Worm (Caenorhabditis elegans) whole organism, L1 larva: ENCODE data around the gene pyp-1.
A peak's percentile ranks its signal among the peaks of the same experiment; 100 is the strongest.

ENCODE experiments used
- C34B4.2 ChIP-seq: sonication (generic microtip); optimal IDR thresholded peaks from 2 replicates; lab custom pipeline; 2017; ENCODE audit warnings: mild to moderate bottlenecking, missing genetic modification characterization, missing compliant biosample characterization
- F16B12.6 ChIP-seq: fragments of 150-350 bp; optimal IDR thresholded peaks from 2 replicates; lab custom pipeline; 2014; ENCODE audit warnings: missing biosample characterization, missing genetic modification characterization
- aly-2 ChIP-seq: fragments of 150-350 bp; optimal IDR thresholded peaks from 2 replicates; lab custom pipeline; 2014; ENCODE audit warnings: missing biosample characterization, missing genetic modification characterization
- ama-1 ChIP-seq: fragments of 150-350 bp; optimal IDR thresholded peaks from 2 replicates; lab custom pipeline; 2014
- blmp-1 ChIP-seq: fragments of 150-350 bp; optimal IDR thresholded peaks from 2 replicates; lab custom pipeline; 2014; ENCODE audit warnings: missing biosample characterization, missing genetic modification characterization
- ceh-88 ChIP-seq: fragments of 200-800 bp; sonication (Bioruptor generic); IDR thresholded peaks from 2 replicates; pipeline ENCODE4 v1.3.6; 2022; ENCODE audit warnings: missing genetic modification characterization, missing compliant biosample characterization
- ceh-90 ChIP-seq: sonication (generic microtip); optimal IDR thresholded peaks from 2 replicates; lab custom pipeline; 2016; ENCODE audit warnings: missing genetic modification characterization, missing compliant biosample characterization
- ces-1 ChIP-seq: fragments of 150-350 bp; optimal IDR thresholded peaks from 2 replicates; lab custom pipeline; 2014; ENCODE audit warnings: missing biosample characterization, missing genetic modification reagents, missing genetic modification characterization
- dpl-1 ChIP-seq, 3 experiments: fragments of 150-350 bp in 2 of 3; sonication (generic microtip) in 1 of 3; optimal IDR thresholded peaks; 2 replicates each; lab custom pipeline; 2014 to 2017; ENCODE audit warnings: missing biosample characterization in 3 of 3, missing genetic modification characterization in 3 of 3, missing genetic modification reagents in 3 of 3
- efl-1 ChIP-seq, 4 experiments: fragments of 150-350 bp; optimal IDR thresholded peaks in 3 of 4; peaks in 1 of 4; 1 replicate in 1 of 4; 2 replicates in 3 of 4; lab custom pipeline; 2014; ENCODE audit warnings: missing biosample characterization in 2 of 4, missing genetic modification characterization in 2 of 4, missing genetic modification reagents in 2 of 4
- efl-3 ChIP-seq: fragments of 200-800 bp; sonication (Bioruptor generic); optimal IDR thresholded peaks from 2 replicates; lab custom pipeline; 2018; ENCODE audit warnings: mild to moderate bottlenecking, missing genetic modification characterization, missing compliant biosample characterization
- egl-13 ChIP-seq: sonication (generic microtip); optimal IDR thresholded peaks from 2 replicates; lab custom pipeline; 2016; ENCODE audit warnings: missing genotype, missing genetic modification reagents, missing genetic modification characterization, missing compliant biosample characterization
- egl-27 ChIP-seq, 2 experiments: fragments of 150-350 bp in 1 of 2; sonication (generic microtip); optimal IDR thresholded peaks; 3 replicates each; lab custom pipeline; 2017 to 2018; ENCODE audit warnings: missing biosample characterization in 2 of 2, missing genetic modification characterization in 2 of 2, missing genetic modification reagents in 2 of 2
- elt-2 ChIP-seq: sonication (generic microtip); optimal IDR thresholded peaks from 2 replicates; lab custom pipeline; 2016; ENCODE audit warnings: missing genetic modification characterization, mild to moderate bottlenecking, inconsistent platforms, missing compliant biosample characterization, missing genetic modification reagents
- fkh-4 ChIP-seq: sonication (generic microtip); optimal IDR thresholded peaks from 2 replicates; lab custom pipeline; 2016; ENCODE audit warnings: missing compliant biosample characterization, missing genetic modification characterization, borderline replicate concordance
- hlh-4 ChIP-seq: sonication (generic microtip); optimal IDR thresholded peaks from 2 replicates; lab custom pipeline; 2016; ENCODE audit warnings: mild to moderate bottlenecking, missing genetic modification characterization, missing compliant biosample characterization
- lin-13 ChIP-seq: fragments of 150-350 bp; optimal IDR thresholded peaks from 2 replicates; lab custom pipeline; 2014; ENCODE audit warnings: missing biosample characterization, missing genetic modification reagents, missing genetic modification characterization
- lin-14 ChIP-seq: fragments of 200-800 bp; sonication (Bioruptor generic); optimal IDR thresholded peaks from 2 replicates; lab custom pipeline; 2018; ENCODE audit warnings: mild to moderate bottlenecking, missing genetic modification characterization, moderate library complexity, missing compliant biosample characterization
- lin-35 ChIP-seq, 2 experiments: fragments of 150-350 bp; optimal IDR thresholded peaks; 2 replicates each; lab custom pipeline; 2014; ENCODE audit warnings: missing biosample characterization in 2 of 2, missing genetic modification characterization in 2 of 2, missing genetic modification reagents in 2 of 2
- lsy-2 ChIP-seq, 2 experiments: fragments of 150-350 bp; optimal IDR thresholded peaks; 2 replicates each; lab custom pipeline; 2014; ENCODE audit warnings: missing biosample characterization in 2 of 2, missing genetic modification characterization in 2 of 2
- mdl-1 ChIP-seq, 2 experiments: fragments of 150-350 bp; optimal IDR thresholded peaks; 2 replicates each; lab custom pipeline; 2014 to 2017; ENCODE audit warnings: missing biosample characterization in 2 of 2, missing genetic modification characterization in 2 of 2, inconsistent platforms in 1 of 2
- mep-1 ChIP-seq: fragments of 150-350 bp; optimal IDR thresholded peaks from 2 replicates; lab custom pipeline; 2014; ENCODE audit warnings: missing biosample characterization, missing genetic modification characterization
- nhr-19 ChIP-seq: fragments of 200-800 bp; sonication (Bioruptor generic); conservative IDR thresholded peaks from 2 replicates; pipeline ENCODE4 v1.3.6; 2022; ENCODE audit warnings: missing genetic modification characterization, missing compliant biosample characterization
- nhr-237 ChIP-seq: fragments of 150-350 bp; optimal IDR thresholded peaks from 2 replicates; lab custom pipeline; 2014; ENCODE audit warnings: missing biosample characterization, missing genetic modification characterization
- nhr-47 ChIP-seq: sonication (generic microtip); optimal IDR thresholded peaks from 2 replicates; lab custom pipeline; 2016; ENCODE audit warnings: mild to moderate bottlenecking, missing genetic modification characterization, moderate library complexity, missing compliant biosample characterization
- nhr-71 ChIP-seq: sonication (generic microtip); optimal IDR thresholded peaks from 2 replicates; lab custom pipeline; 2016; ENCODE audit warnings: mild to moderate bottlenecking, missing genetic modification characterization, moderate library complexity, missing compliant biosample characterization
- pag-3 ChIP-seq: sonication (generic microtip); optimal IDR thresholded peaks from 2 replicates; lab custom pipeline; 2017; ENCODE audit warnings: missing genetic modification characterization, mild to moderate bottlenecking, missing compliant biosample characterization, antibody characterized with exemption, borderline replicate concordance; ENCODE audit not compliant: insufficient read depth
- pax-3 ChIP-seq: fragments of 200-800 bp; sonication (Bioruptor generic); optimal IDR thresholded peaks from 2 replicates; lab custom pipeline; 2018; ENCODE audit warnings: mild to moderate bottlenecking, missing genetic modification characterization, moderate library complexity, missing compliant biosample characterization
- rnt-1 ChIP-seq: sonication (generic microtip); optimal IDR thresholded peaks from 2 replicates; lab custom pipeline; 2016; ENCODE audit warnings: mild to moderate bottlenecking, missing genetic modification characterization, moderate library complexity, missing compliant biosample characterization
- snu-23 ChIP-seq: sonication (generic microtip); optimal IDR thresholded peaks from 2 replicates; lab custom pipeline; 2016; ENCODE audit warnings: missing genetic modification characterization, missing compliant biosample characterization
- sox-4 ChIP-seq: sonication (generic microtip); optimal IDR thresholded peaks from 2 replicates; lab custom pipeline; 2016; ENCODE audit warnings: missing genetic modification characterization, missing compliant biosample characterization
- sptf-1 ChIP-seq: fragments of 150-350 bp; optimal IDR thresholded peaks from 2 replicates; lab custom pipeline; 2014; ENCODE audit warnings: missing biosample characterization, missing genetic modification characterization
- tbx-2 ChIP-seq: sonication (generic microtip); optimal IDR thresholded peaks from 2 replicates; lab custom pipeline; 2016; ENCODE audit warnings: missing genetic modification characterization, missing compliant biosample characterization
- unc-86 ChIP-seq: sonication (generic microtip); optimal IDR thresholded peaks from 2 replicates; lab custom pipeline; 2016; ENCODE audit warnings: missing genetic modification characterization, missing compliant biosample characterization
- xbp-1 ChIP-seq: sonication (generic microtip); optimal IDR thresholded peaks from 2 replicates; lab custom pipeline; 2016; ENCODE audit warnings: missing genetic modification characterization, missing compliant biosample characterization
- zag-1 ChIP-seq: fragments of 150-350 bp; optimal IDR thresholded peaks from 2 replicates; lab custom pipeline; 2014; ENCODE audit warnings: missing biosample characterization, missing genetic modification characterization
- zip-4 ChIP-seq: fragments of 200-800 bp; sonication (Bioruptor generic); optimal IDR thresholded peaks from 2 replicates; lab custom pipeline; 2018; ENCODE audit warnings: mild to moderate bottlenecking, missing genetic modification characterization, moderate library complexity, missing compliant biosample characterization
- ztf-11 ChIP-seq, 2 experiments: sonication (generic microtip); optimal IDR thresholded peaks; 2 replicates each; lab custom pipeline; 2016 to 2017; ENCODE audit warnings: missing genetic modification characterization in 2 of 2, missing biosample characterization in 1 of 2, missing compliant biosample characterization in 1 of 2

Gene pyp-1

ce11 chrIV:9998487-9999218 lies at the start of gene pyp-1:
TSS of gene pyp-1 (minus strand) at chrIV:9998925.
- TF ChIP-seq lsy-2 (tag; optimal IDR thresholded peaks at IDR 0.05; lab: Kevin White, UChicago): peak; percentile 11 to 72
- peak; percentile 12 for TF ChIP-seq rnt-1 (tag; lab: Kevin White, UChicago)
- peak; percentile 26 for TF ChIP-seq snu-23
- TF ChIP-seq F16B12.6 (tag; lab: Kevin White, UChicago): peak; percentile 78
- peak in 1 of 3 experiments; percentile 41 for TF ChIP-seq dpl-1 (GFP tag; optimal IDR thresholded peaks at IDR 0.05; lab: Kevin White, UChicago)
- no peak for TF ChIP-seq unc-86
- peak; percentile 45 for TF ChIP-seq nhr-71 (tag; lab: Kevin White, UChicago)
- peak; percentile 22 for TF ChIP-seq nhr-47 (tag; lab: Kevin White, UChicago)
- peak; percentile 25 for TF ChIP-seq blmp-1 (tag; lab: Kevin White, UChicago)
- TF ChIP-seq ztf-11 (tag; optimal IDR thresholded peaks at IDR 0.05; lab: Kevin White, UChicago): no peak
- peak; percentile 20 for TF ChIP-seq elt-2 (tag; lab: Kevin White, UChicago)
- peak in 1 of 2 experiments; percentile 28 for TF ChIP-seq mdl-1 (tag; optimal IDR thresholded peaks at IDR 0.05; lab: Kevin White, UChicago)
- peak; percentile 10 for TF ChIP-seq xbp-1 (tag; lab: Kevin White, UChicago)
- no peak for TF ChIP-seq nhr-237 (tag; lab: Kevin White, UChicago)
- TF ChIP-seq efl-1 (optimal IDR thresholded peaks at IDR 0.05; lab: Kevin White, UChicago): no peak
- TF ChIP-seq efl-1 (GFP tag; optimal IDR thresholded peaks at IDR 0.05 in 1 of 2; lab: Kevin White, UChicago): peak in 1 of 2 experiments; percentile 28
- no peak for TF ChIP-seq pag-3
- peak; percentile 88 for TF ChIP-seq nhr-19 (GFP tag; lab: Robert Waterston, UW)
- peak; percentile 10 to 14 for TF ChIP-seq lin-35 (GFP tag; optimal IDR thresholded peaks at IDR 0.05; lab: Kevin White, UChicago)
- TF ChIP-seq egl-13: no peak
- no peak for TF ChIP-seq ama-1 (lab: Kevin White, UChicago)
- TF ChIP-seq aly-2 (tag; lab: Kevin White, UChicago): no peak
- peak; percentile 46 for TF ChIP-seq mep-1 (tag; lab: Kevin White, UChicago)

DNA sequence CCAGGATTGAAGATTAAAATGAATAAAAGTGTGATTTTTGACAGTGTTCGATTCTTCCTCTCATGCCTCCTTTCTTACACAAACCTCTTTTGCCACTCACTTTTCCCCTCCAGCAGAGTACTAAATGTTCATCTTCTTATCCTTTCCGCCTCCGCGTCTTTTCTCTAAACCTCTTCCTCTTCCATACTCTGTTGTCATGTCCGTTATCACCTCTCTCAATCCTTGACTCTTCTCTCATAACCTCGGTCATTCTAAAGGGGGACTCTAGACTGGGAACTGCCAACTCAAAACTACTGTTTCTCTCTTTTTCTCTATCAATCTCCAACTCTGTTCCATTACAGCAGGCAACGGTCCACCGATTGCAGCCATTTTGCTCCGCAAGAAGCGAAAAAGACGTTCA lies 49.5 kb upstream of the pyp-1 start:
- TF ChIP-seq tbx-2 (tag; lab: Kevin White, UChicago) (no peak), efl-3 (no peak), lin-35 (GFP tag; optimal IDR thresholded peaks at IDR 0.05; lab: Kevin White, UChicago) (no peak), nhr-237 (tag; lab: Kevin White, UChicago) (no peak), zag-1 (tag; lab: Kevin White, UChicago) (no peak), zip-4 (no peak), egl-27 (tag; optimal IDR thresholded peaks at IDR 0.05; lab: Kevin White, UChicago) (no peak), ces-1 (no peak), ceh-90 (no peak), ceh-88 (no peak), rnt-1 (tag; lab: Kevin White, UChicago) (peak; percentile 25), xbp-1 (tag; lab: Kevin White, UChicago) (no peak), blmp-1 (tag; lab: Kevin White, UChicago) (peak; percentile 18), efl-1 (optimal IDR thresholded peaks at IDR 0.05; lab: Kevin White, UChicago) (no peak), efl-1 (GFP tag; optimal IDR thresholded peaks at IDR 0.05 in 1 of 2; lab: Kevin White, UChicago) (peak in 1 of 2 experiments; percentile 59), lin-14 (GFP tag; lab: Kevin White, UChicago) (peak; percentile 72), sox-4 (tag; lab: Kevin White, UChicago) (no peak), sptf-1 (tag; lab: Kevin White, UChicago) (no peak)

ce11 chrIV:10047108-10047507 lies 48.4 kb upstream of the pyp-1 start, which contains the start of gene T04B2.3:
TSS of gene T04B2.3 (plus strand) at chrIV:10047408.
- no peak for TF ChIP-seq sptf-1 (tag; lab: Kevin White, UChicago)
- TF ChIP-seq ceh-88: no peak
- no peak for TF ChIP-seq pax-3 (tag; lab: Kevin White, UChicago)
- TF ChIP-seq egl-13: no peak
- no peak for TF ChIP-seq xbp-1 (tag; lab: Kevin White, UChicago)
- TF ChIP-seq fkh-4 (tag; lab: Kevin White, UChicago): no peak
- no peak for TF ChIP-seq C34B4.2 (tag; lab: Kevin White, UChicago)
- no peak for TF ChIP-seq mdl-1 (tag; optimal IDR thresholded peaks at IDR 0.05; lab: Kevin White, UChicago)
- no peak for TF ChIP-seq hlh-4 (tag; lab: Kevin White, UChicago)
- TF ChIP-seq nhr-19 (GFP tag; lab: Robert Waterston, UW): no peak
- no peak for TF ChIP-seq lin-13 (GFP tag; lab: Kevin White, UChicago)
- TF ChIP-seq, all 84 proteins: peak for 0
